Worm (Caenorhabditis elegans) whole organism, L3 larva: ENCODE results near the gene sdz-35.

Source experiments
- R02D3.7 ChIP-seq: fragments of 150-350 bp; optimal IDR thresholded peaks from 2 replicates; lab custom pipeline; 2014; ENCODE audit warnings: missing biosample characterization, missing genetic modification characterization
- elt-1 ChIP-seq: fragments of 150-350 bp; optimal IDR thresholded peaks from 2 replicates; lab custom pipeline; 2014; ENCODE audit warnings: missing biosample characterization, missing genetic modification characterization
- elt-3 ChIP-seq, 3 experiments: fragments of 150-350 bp in 1 of 3; sonication (generic microtip) in 2 of 3; optimal IDR thresholded peaks; 2 replicates in 2 of 3; 4 replicates in 1 of 3; lab custom pipeline; 2014 to 2017; ENCODE audit warnings: missing biosample characterization in 3 of 3, missing genetic modification characterization in 3 of 3
- fkh-10 ChIP-seq: sonication (generic microtip); optimal IDR thresholded peaks from 2 replicates; lab custom pipeline; 2017; ENCODE audit warnings: missing biosample characterization, missing genetic modification reagents, missing genetic modification characterization
- nhr-11 ChIP-seq: fragments of 150-350 bp; optimal IDR thresholded peaks from 2 replicates; lab custom pipeline; 2014; ENCODE audit warnings: missing biosample characterization, missing genetic modification characterization
- nhr-12 ChIP-seq: fragments of 150-350 bp; optimal IDR thresholded peaks from 2 replicates; lab custom pipeline; 2014; ENCODE audit warnings: missing biosample characterization, missing genetic modification characterization
- skn-1 ChIP-seq: fragments of 150-350 bp; optimal IDR thresholded peaks from 2 replicates; lab custom pipeline; 2014; ENCODE audit warnings: missing biosample characterization, missing genetic modification characterization
- ztf-11 ChIP-seq: fragments of 150-350 bp; optimal IDR thresholded peaks from 2 replicates; lab custom pipeline; 2014; ENCODE audit warnings: missing biosample characterization, missing genetic modification characterization

- no peak for TF ChIP-seq elt-1 (tag; lab: Kevin White, UChicago)
- no peak for TF ChIP-seq ztf-11 (tag; lab: Kevin White, UChicago)
- no peak for TF ChIP-seq R02D3.7 (tag; lab: Kevin White, UChicago)
- no peak for TF ChIP-seq elt-3 (tag; optimal IDR thresholded peaks at IDR 0.05; lab: Kevin White, UChicago)
- no peak for TF ChIP-seq fkh-10 (GFP tag; lab: Kevin White, UChicago)
- TF ChIP-seq nhr-11 (tag; lab: Kevin White, UChicago), result no peak
- no peak for TF ChIP-seq skn-1 (tag; lab: Kevin White, UChicago)
- TF ChIP-seq nhr-12 (tag; lab: Kevin White, UChicago), result no peak
Observed at ce11 chrII:3245836-3246235, 37.3 kb upstream of the sdz-35 start, which contains the start of gene C17F4.7.
